Worm (Caenorhabditis elegans): ENCODE measurements around the gene plst-1.

plst-1 gene

DNA sequence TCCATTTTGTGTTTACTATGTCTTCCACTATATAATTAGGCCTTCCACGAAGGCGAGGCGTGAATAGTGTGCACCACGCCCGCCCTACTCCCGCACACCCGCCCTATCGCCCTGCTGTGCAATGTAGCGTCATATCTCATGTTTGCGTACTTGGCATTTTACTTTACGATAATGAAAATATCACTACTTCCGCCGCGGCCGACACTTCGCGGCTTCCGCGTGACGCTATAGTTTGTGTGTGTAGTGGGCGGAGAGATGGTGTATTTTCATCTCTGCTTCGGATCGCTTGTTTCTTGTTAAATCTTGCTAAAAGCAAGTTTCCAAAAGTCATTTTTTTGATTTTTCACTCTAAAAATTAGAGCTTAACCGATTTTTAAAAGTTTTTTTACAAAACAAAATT is 29.0 kb upstream of the plst-1 start:
- TF ChIP-seq F13C5.2 (tag; optimal IDR thresholded peaks at IDR 0.05): no peak
- no peak for TF ChIP-seq pes-1 (GFP tag; IDR thresholded peaks at IDR 0.05)
- TF ChIP-seq hmg-4 (GFP tag; optimal IDR thresholded peaks at IDR 0.05): no peak
- TF ChIP-seq ceh-36 (tag; optimal IDR thresholded peaks at IDR 0.05): no peak
- no peak for TF ChIP-seq scrt-1 (GFP tag; IDR thresholded peaks at IDR 0.05)
- TF ChIP-seq tbx-11 (GFP tag; IDR thresholded peaks at IDR 0.05): no peak
- no peak for TF ChIP-seq B0310.2 (tag; optimal IDR thresholded peaks at IDR 0.05)
- no peak for TF ChIP-seq flt-1 (GFP tag; IDR thresholded peaks at IDR 0.05)
- TF ChIP-seq tra-4 (tag; optimal IDR thresholded peaks at IDR 0.05): no peak
- no peak for TF ChIP-seq ama-1 (optimal IDR thresholded peaks at IDR 0.05)
- no peak for TF ChIP-seq sea-1 (GFP tag; conservative IDR thresholded peaks at IDR 0.05)
- TF ChIP-seq ets-7 (tag; optimal IDR thresholded peaks at IDR 0.05): no peak
- TF ChIP-seq ceh-13 (GFP tag; optimal IDR thresholded peaks at IDR 0.05): no peak
- no peak for TF ChIP-seq tbx-37 (GFP tag; conservative IDR thresholded peaks at IDR 0.05)
- no peak for TF ChIP-seq hmbx-1 (tag; optimal IDR thresholded peaks at IDR 0.05)
- no peak for TF ChIP-seq hnd-1 (tag; optimal IDR thresholded peaks at IDR 0.05)
- TF ChIP-seq aly-1 (tag; optimal IDR thresholded peaks at IDR 0.05): no peak

DNA sequence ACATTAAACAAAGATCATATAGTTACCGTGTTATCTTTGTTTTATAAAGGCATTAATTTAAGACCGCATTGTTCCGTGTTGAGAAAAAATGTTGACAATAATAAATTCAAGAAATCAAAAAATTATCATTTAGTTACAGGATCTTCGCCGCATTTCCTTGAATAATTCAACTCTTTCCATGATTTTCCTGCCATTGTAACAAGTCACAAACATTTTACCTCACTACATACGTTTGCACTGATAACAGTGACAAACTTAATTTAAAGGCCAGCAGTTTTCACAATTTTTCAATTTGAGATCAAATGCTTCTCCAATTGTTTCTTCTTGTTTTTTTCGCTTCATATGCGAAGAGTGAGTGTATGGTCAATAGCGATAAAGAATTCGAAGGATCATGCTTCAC is 28.4 kb upstream of the plst-1 start, which contains the start of gene clec-169:
TSS of gene clec-169 (plus strand) at position 301 of the 400 bp plus-strand sequence.
- TF ChIP-seq pes-1 (GFP tag; IDR thresholded peaks at IDR 0.05): no peak
- TF ChIP-seq ceh-36 (tag; optimal IDR thresholded peaks at IDR 0.05): no peak
- no peak for TF ChIP-seq sea-1 (GFP tag; conservative IDR thresholded peaks at IDR 0.05)
- no peak for TF ChIP-seq B0310.2 (tag; optimal IDR thresholded peaks at IDR 0.05)
- TF ChIP-seq F13C5.2 (tag; optimal IDR thresholded peaks at IDR 0.05): no peak

DNA sequence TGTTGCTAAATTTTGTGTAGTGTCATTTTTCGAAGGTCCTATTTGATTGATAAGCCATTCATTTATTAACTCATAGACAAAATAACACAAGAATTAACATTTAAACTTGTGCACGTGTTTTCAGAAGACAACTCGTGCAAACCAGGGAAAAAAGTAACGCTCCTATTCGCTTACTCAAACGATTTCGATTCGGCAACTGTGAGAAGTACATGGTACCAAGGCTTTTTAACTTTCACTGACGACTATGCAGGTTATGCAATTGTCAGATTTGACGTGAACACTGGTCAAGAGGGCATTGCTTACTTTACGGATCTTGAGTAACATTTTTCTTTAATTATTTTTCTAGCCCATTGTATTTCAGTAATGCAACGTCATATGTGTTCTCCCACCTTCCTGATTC is 27.5 kb upstream of the plst-1 start:
- TF ChIP-seq ama-1 (optimal IDR thresholded peaks at IDR 0.05) (no peak), hnd-1 (tag; optimal IDR thresholded peaks at IDR 0.05) (no peak), sea-1 (GFP tag; conservative IDR thresholded peaks at IDR 0.05) (no peak), scrt-1 (GFP tag; IDR thresholded peaks at IDR 0.05) (no peak), ceh-36 (tag; optimal IDR thresholded peaks at IDR 0.05) (no peak), hmbx-1 (tag; optimal IDR thresholded peaks at IDR 0.05) (no peak), F13C5.2 (tag; optimal IDR thresholded peaks at IDR 0.05) (no peak), B0310.2 (tag; optimal IDR thresholded peaks at IDR 0.05) (no peak), hmg-4 (GFP tag; optimal IDR thresholded peaks at IDR 0.05) (no peak), tbx-37 (GFP tag; conservative IDR thresholded peaks at IDR 0.05) (no peak), pes-1 (GFP tag; IDR thresholded peaks at IDR 0.05) (no peak), ceh-13 (GFP tag; optimal IDR thresholded peaks at IDR 0.05) (no peak), ets-7 (tag; optimal IDR thresholded peaks at IDR 0.05) (no peak), flt-1 (GFP tag; IDR thresholded peaks at IDR 0.05) (no peak), tbx-11 (GFP tag; IDR thresholded peaks at IDR 0.05) (no peak), tra-4 (tag; optimal IDR thresholded peaks at IDR 0.05) (no peak), aly-1 (tag; optimal IDR thresholded peaks at IDR 0.05) (no peak)

DNA sequence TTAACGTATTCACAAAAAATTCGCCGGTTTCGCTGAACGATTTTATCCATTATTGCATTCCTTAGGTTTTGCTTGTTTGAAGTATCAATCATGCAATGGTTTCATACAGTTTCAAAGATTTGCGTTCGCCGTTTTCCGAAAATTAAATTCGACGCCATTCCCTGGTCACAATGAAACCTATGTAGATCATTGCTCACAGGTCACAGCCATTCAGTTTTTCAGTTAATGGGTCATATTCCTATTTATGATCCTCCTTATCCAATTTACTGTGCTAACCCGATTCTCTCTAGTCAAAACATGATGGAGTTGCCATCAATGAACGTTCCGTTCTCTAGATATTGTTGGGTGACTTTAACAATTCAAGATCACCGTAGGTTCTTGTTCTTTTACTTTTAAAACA is 24.5 kb upstream of the plst-1 start, which contains the start of gene F38A1.13:
TSS of gene F38A1.13 (plus strand) at position 301 of the 400 bp plus-strand sequence.
- TF ChIP-seq ama-1 (optimal IDR thresholded peaks at IDR 0.05): no peak
- no peak for TF ChIP-seq tbx-11 (GFP tag; IDR thresholded peaks at IDR 0.05)
- no peak for TF ChIP-seq tra-4 (tag; optimal IDR thresholded peaks at IDR 0.05)
- TF ChIP-seq tbx-37 (GFP tag; conservative IDR thresholded peaks at IDR 0.05): no peak
- TF ChIP-seq F13C5.2 (tag; optimal IDR thresholded peaks at IDR 0.05): no peak
- no peak for TF ChIP-seq hmg-4 (GFP tag; optimal IDR thresholded peaks at IDR 0.05)
- no peak for TF ChIP-seq flt-1 (GFP tag; IDR thresholded peaks at IDR 0.05)
- no peak for TF ChIP-seq scrt-1 (GFP tag; IDR thresholded peaks at IDR 0.05)
- TF ChIP-seq hnd-1 (tag; optimal IDR thresholded peaks at IDR 0.05): no peak
- no peak for TF ChIP-seq B0310.2 (tag; optimal IDR thresholded peaks at IDR 0.05)

DNA sequence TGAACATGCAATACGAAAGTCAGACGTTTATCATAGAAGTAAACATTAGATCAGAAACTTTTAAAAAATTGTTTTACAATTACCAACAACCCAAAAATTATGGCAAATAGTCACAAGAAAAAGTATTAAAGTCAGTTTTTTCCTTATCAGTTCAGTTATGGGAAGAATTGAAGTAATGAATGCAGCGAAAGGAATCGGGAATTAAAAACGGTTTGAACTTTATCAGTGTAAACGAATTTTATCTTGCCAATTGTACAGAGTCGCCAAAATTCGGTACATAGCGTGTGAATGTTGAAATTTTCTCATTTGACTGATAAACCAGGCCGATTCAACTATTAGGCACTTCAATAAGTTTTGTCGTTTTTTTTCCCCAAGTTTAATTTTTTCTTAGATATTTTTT is 23.3 kb upstream of the plst-1 start:
- TF ChIP-seq ceh-13 (GFP tag; optimal IDR thresholded peaks at IDR 0.05): no peak
- TF ChIP-seq tbx-11 (GFP tag; IDR thresholded peaks at IDR 0.05): no peak
- TF ChIP-seq F13C5.2 (tag; optimal IDR thresholded peaks at IDR 0.05): no peak
- TF ChIP-seq hmbx-1 (tag; optimal IDR thresholded peaks at IDR 0.05): no peak
- no peak for TF ChIP-seq ama-1 (optimal IDR thresholded peaks at IDR 0.05)
- TF ChIP-seq pes-1 (GFP tag; IDR thresholded peaks at IDR 0.05): no peak
- no peak for TF ChIP-seq tra-4 (tag; optimal IDR thresholded peaks at IDR 0.05)
- no peak for TF ChIP-seq ceh-36 (tag; optimal IDR thresholded peaks at IDR 0.05)
- no peak for TF ChIP-seq B0310.2 (tag; optimal IDR thresholded peaks at IDR 0.05)
- TF ChIP-seq scrt-1 (GFP tag; IDR thresholded peaks at IDR 0.05): no peak
- TF ChIP-seq sea-1 (GFP tag; conservative IDR thresholded peaks at IDR 0.05): no peak
- no peak for TF ChIP-seq tbx-37 (GFP tag; conservative IDR thresholded peaks at IDR 0.05)
- TF ChIP-seq hnd-1 (tag; optimal IDR thresholded peaks at IDR 0.05): no peak
- TF ChIP-seq hmg-4 (GFP tag; optimal IDR thresholded peaks at IDR 0.05): no peak
- no peak for TF ChIP-seq ets-7 (tag; optimal IDR thresholded peaks at IDR 0.05)

DNA sequence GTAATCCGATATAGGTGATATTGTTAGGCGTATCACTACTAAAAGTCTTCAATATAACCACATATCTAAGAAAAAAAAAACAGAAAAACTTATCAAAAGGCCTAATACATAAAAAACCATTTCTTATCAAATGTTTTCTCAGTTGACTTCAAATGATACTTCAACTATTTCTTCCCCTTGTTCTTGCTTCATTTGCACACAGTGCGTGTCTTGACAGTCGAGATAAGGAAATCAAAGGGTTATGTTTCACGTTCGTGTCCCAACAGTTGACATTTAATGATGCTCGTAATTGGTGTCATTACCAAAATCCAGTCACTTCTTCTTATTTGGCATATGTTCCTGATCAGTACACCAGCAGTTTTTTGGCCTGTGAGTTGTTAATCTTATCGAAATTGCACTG is 22.7 kb upstream of the plst-1 start, which contains the start of gene clec-170:
TSS of gene clec-170 (plus strand) at position 143 of the 400 bp plus-strand sequence.
- TF ChIP-seq F13C5.2 (tag; optimal IDR thresholded peaks at IDR 0.05): no peak
- TF ChIP-seq ets-7 (tag; optimal IDR thresholded peaks at IDR 0.05): no peak
- TF ChIP-seq ama-1 (optimal IDR thresholded peaks at IDR 0.05): no peak
- no peak for TF ChIP-seq tra-4 (tag; optimal IDR thresholded peaks at IDR 0.05)
- TF ChIP-seq tbx-37 (GFP tag; conservative IDR thresholded peaks at IDR 0.05): no peak
- TF ChIP-seq B0310.2 (tag; optimal IDR thresholded peaks at IDR 0.05): no peak
- no peak for TF ChIP-seq pes-1 (GFP tag; IDR thresholded peaks at IDR 0.05)

DNA sequence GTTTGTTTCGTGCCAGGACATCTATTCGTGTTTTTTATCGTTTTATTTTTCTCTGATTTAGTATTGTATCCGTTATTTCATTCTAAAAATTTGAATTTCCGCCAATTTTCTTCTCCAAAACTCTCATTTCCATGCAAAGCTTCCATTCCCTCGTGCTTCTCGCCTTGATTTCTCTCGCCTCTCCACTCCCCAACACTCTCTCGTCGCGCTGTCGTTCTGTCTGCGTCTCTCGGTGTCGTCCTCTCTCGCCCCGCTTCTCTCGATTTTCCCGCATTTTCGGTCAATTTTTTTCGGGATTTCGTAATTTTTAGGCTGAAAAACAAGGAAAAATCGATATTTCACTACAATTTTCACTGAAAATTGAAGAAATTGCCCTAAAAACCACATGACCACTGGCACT is 14.8 kb upstream of the plst-1 start, which contains the start of gene C09E9.1:
TSS of gene C09E9.1 (plus strand) at position 286 of the 400 bp plus-strand sequence.
- TF ChIP-seq tbx-11 (GFP tag; IDR thresholded peaks at IDR 0.05) (no peak), sea-1 (GFP tag; conservative IDR thresholded peaks at IDR 0.05) (no peak), hmbx-1 (tag; optimal IDR thresholded peaks at IDR 0.05) (no peak), hmg-4 (GFP tag; optimal IDR thresholded peaks at IDR 0.05) (no peak), hnd-1 (tag; optimal IDR thresholded peaks at IDR 0.05) (no peak)

DNA sequence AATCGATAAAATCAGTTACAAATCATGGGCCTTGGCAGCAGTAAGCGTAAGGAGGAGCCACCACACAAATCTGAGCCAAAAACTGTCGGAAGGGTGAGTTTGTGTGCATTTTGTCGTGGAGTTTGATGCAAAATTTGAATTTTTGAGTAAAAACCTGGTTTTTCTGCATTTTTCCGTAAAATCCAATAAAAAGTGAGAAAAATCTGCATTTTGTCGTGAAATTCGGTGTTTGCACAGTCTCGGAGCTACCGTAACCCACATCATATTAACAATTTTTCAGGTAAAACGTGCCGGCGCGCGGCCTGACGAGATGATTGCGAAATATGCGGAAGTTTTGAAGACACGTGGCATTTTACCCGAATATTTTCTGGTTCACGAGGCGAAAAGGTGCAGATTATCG is 13.5 kb upstream of the plst-1 start:
- TF ChIP-seq ama-1 (optimal IDR thresholded peaks at IDR 0.05) (no peak), tbx-11 (GFP tag; IDR thresholded peaks at IDR 0.05) (no peak), sea-1 (GFP tag; conservative IDR thresholded peaks at IDR 0.05) (no peak), scrt-1 (GFP tag; IDR thresholded peaks at IDR 0.05) (no peak), ceh-36 (tag; optimal IDR thresholded peaks at IDR 0.05) (no peak), tbx-37 (GFP tag; conservative IDR thresholded peaks at IDR 0.05) (no peak), tra-4 (tag; optimal IDR thresholded peaks at IDR 0.05) (no peak), pes-1 (GFP tag; IDR thresholded peaks at IDR 0.05) (no peak), hnd-1 (tag; optimal IDR thresholded peaks at IDR 0.05) (no peak), hmg-4 (GFP tag; optimal IDR thresholded peaks at IDR 0.05) (no peak), F13C5.2 (tag; optimal IDR thresholded peaks at IDR 0.05) (no peak), ets-7 (tag; optimal IDR thresholded peaks at IDR 0.05) (no peak), hmbx-1 (tag; optimal IDR thresholded peaks at IDR 0.05) (no peak), flt-1 (GFP tag; IDR thresholded peaks at IDR 0.05) (no peak), aly-1 (tag; optimal IDR thresholded peaks at IDR 0.05) (no peak)

Measured in whole organism, early embryonic.